Fruit fly (Drosophila melanogaster) S2 (cell line): Measurements from ENCODE around the gene Sec5.

Experiments used
- CG8478 ChIP-seq: fragments of >200 bp; optimal IDR thresholded peaks from 2 replicates; lab custom pipeline; 2018
- CTCF ChIP-seq, 2 experiments: fragments of >200 bp; optimal IDR thresholded peaks; 2 replicates each; lab custom pipeline; 2018

- no peak for TF ChIP-seq CTCF (optimal IDR thresholded peaks at IDR 0.05; lab: Kevin White, UChicago)
- no peak for TF ChIP-seq CG8478
These were observed 27.7 kb downstream of the Sec5 start for dm6 chr2L:3484759-3485158.
